Worm (Caenorhabditis elegans): ENCODE results near the gene W03A5.6.

- no peak for TF ChIP-seq ceh-2 (tag; optimal IDR thresholded peaks at IDR 0.05)
- TF ChIP-seq ama-1 (optimal IDR thresholded peaks at IDR 0.05) = no peak
- no peak for TF ChIP-seq che-1 (tag; optimal IDR thresholded peaks at IDR 0.05)
- no peak for TF ChIP-seq ttx-3 (tag; optimal IDR thresholded peaks at IDR 0.05)
- TF ChIP-seq F13H6.1 (tag; optimal IDR thresholded peaks at IDR 0.05) = no peak
- no peak for TF ChIP-seq hlh-6 (tag; optimal IDR thresholded peaks at IDR 0.05)
- TF ChIP-seq dve-1 (tag; optimal IDR thresholded peaks at IDR 0.05) = no peak
- TF ChIP-seq tbx-2 (tag; optimal IDR thresholded peaks at IDR 0.05) = no peak
Observed at ce11 chrIII:5424363-5424762, 16.1 kb downstream of the W03A5.6 start.
